Worm (Caenorhabditis elegans) whole organism, mixed stage, embryonic: ENCODE data around the gene F20C5.11.

Experiments used
- M03D4.4 ChIP-seq: sonication (generic microtip); optimal IDR thresholded peaks from 2 replicates; lab custom pipeline; 2017; ENCODE audit warnings: mild to moderate bottlenecking, missing genetic modification characterization, missing compliant biosample characterization
- bed-3 ChIP-seq: fragments of 200-800 bp; sonication (Bioruptor generic); optimal IDR thresholded peaks from 3 replicates; lab custom pipeline; 2018; ENCODE audit warnings: mild to moderate bottlenecking, missing genetic modification characterization, moderate library complexity, missing compliant biosample characterization
- blmp-1 ChIP-seq: fragments of 150-350 bp; optimal IDR thresholded peaks from 2 replicates; lab custom pipeline; 2014; ENCODE audit warnings: missing biosample characterization, missing genetic modification characterization
- ceh-39 ChIP-seq: fragments of 150-350 bp; optimal IDR thresholded peaks from 2 replicates; lab custom pipeline; 2014; ENCODE audit warnings: missing biosample characterization, missing genetic modification characterization
- ceh-43 ChIP-seq: fragments of 200-800 bp; sonication (Bioruptor generic); optimal IDR thresholded peaks from 2 replicates; lab custom pipeline; 2018; ENCODE audit warnings: mild to moderate bottlenecking, missing genetic modification characterization, moderate library complexity, missing compliant biosample characterization
- ceh-83 ChIP-seq: fragments of 200-800 bp; sonication (Bioruptor generic); optimal IDR thresholded peaks from 2 replicates; lab custom pipeline; 2018; ENCODE audit warnings: mild to moderate bottlenecking, missing genetic modification characterization, missing compliant biosample characterization
- ces-1 ChIP-seq: fragments of 150-350 bp; optimal IDR thresholded peaks from 2 replicates; lab custom pipeline; 2014; ENCODE audit warnings: missing biosample characterization, missing genetic modification reagents, missing genetic modification characterization
- cnd-1 ChIP-seq: fragments of 200-800 bp; sonication (Bioruptor generic); optimal IDR thresholded peaks from 2 replicates; lab custom pipeline; 2018; ENCODE audit warnings: mild to moderate bottlenecking, missing genetic modification characterization, missing compliant biosample characterization
- drap-1 ChIP-seq: fragments of 200-800 bp; sonication (Bioruptor generic); optimal IDR thresholded peaks from 3 replicates; lab custom pipeline; 2018; ENCODE audit warnings: mild to moderate bottlenecking, missing genetic modification characterization, missing compliant biosample characterization
- elt-1 ChIP-seq: sonication (generic microtip); optimal IDR thresholded peaks from 2 replicates; lab custom pipeline; 2017; ENCODE audit warnings: missing genetic modification characterization, mild to moderate bottlenecking, missing compliant biosample characterization, antibody characterized with exemption, moderate library complexity, borderline replicate concordance; ENCODE audit not compliant: insufficient read depth
- elt-3 ChIP-seq: fragments of 150-350 bp; optimal IDR thresholded peaks from 2 replicates; lab custom pipeline; 2014; ENCODE audit warnings: missing biosample characterization, missing genetic modification characterization
- flh-1 ChIP-seq: fragments of 200-800 bp; sonication (Bioruptor generic); optimal IDR thresholded peaks from 2 replicates; lab custom pipeline; 2018; ENCODE audit warnings: mild to moderate bottlenecking, missing genetic modification characterization, moderate library complexity, missing compliant biosample characterization
- hlh-1 ChIP-seq: fragments of 150-350 bp; optimal IDR thresholded peaks from 2 replicates; lab custom pipeline; 2014; ENCODE audit warnings: missing biosample characterization, missing genetic modification reagents, missing genetic modification characterization
- lin-13 ChIP-seq: fragments of 150-350 bp; optimal IDR thresholded peaks from 2 replicates; lab custom pipeline; 2014; ENCODE audit warnings: missing biosample characterization, missing genetic modification characterization
- lin-32 ChIP-seq: fragments of 200-800 bp; sonication (Bioruptor generic); optimal IDR thresholded peaks from 2 replicates; lab custom pipeline; 2018; ENCODE audit warnings: mild to moderate bottlenecking, missing genetic modification characterization, missing compliant biosample characterization
- lsy-2 ChIP-seq: fragments of 150-350 bp; optimal IDR thresholded peaks from 2 replicates; lab custom pipeline; 2014; ENCODE audit warnings: missing biosample characterization, missing genetic modification characterization
- mab-5 ChIP-seq: fragments of 150-350 bp; optimal IDR thresholded peaks from 2 replicates; lab custom pipeline; 2014; ENCODE audit warnings: missing biosample characterization, missing genetic modification characterization
- mep-1 ChIP-seq: fragments of 150-350 bp; optimal IDR thresholded peaks from 2 replicates; lab custom pipeline; 2017; ENCODE audit warnings: missing biosample characterization, missing genetic modification reagents, missing genetic modification characterization, inconsistent platforms
- mls-2 ChIP-seq: sonication (generic microtip); optimal IDR thresholded peaks from 2 replicates; lab custom pipeline; 2016; ENCODE audit warnings: mild to moderate bottlenecking, missing genetic modification characterization, moderate library complexity, missing compliant biosample characterization
- nhr-12 ChIP-seq: fragments of 150-350 bp; optimal IDR thresholded peaks from 2 replicates; lab custom pipeline; 2014; ENCODE audit warnings: missing biosample characterization, missing genetic modification characterization
- nhr-2 ChIP-seq: fragments of 150-350 bp; optimal IDR thresholded peaks from 2 replicates; lab custom pipeline; 2014; ENCODE audit warnings: missing biosample characterization, missing genetic modification characterization
- nhr-237 ChIP-seq: fragments of 150-350 bp; optimal IDR thresholded peaks from 2 replicates; lab custom pipeline; 2014; ENCODE audit warnings: missing biosample characterization, missing genetic modification characterization
- nhr-28 ChIP-seq: fragments of 150-350 bp; optimal IDR thresholded peaks from 2 replicates; lab custom pipeline; 2014; ENCODE audit warnings: missing biosample characterization, missing genetic modification characterization
- nhr-76 ChIP-seq: sonication (generic microtip); optimal IDR thresholded peaks from 2 replicates; lab custom pipeline; 2017; ENCODE audit warnings: missing biosample characterization, missing genetic modification characterization
- sem-2 ChIP-seq: fragments of 200-800 bp; sonication (Bioruptor generic); optimal IDR thresholded peaks from 2 replicates; lab custom pipeline; 2018; ENCODE audit warnings: mild to moderate bottlenecking, missing genetic modification characterization, missing compliant biosample characterization
- snpc-4 ChIP-seq: fragments of 150-350 bp; optimal IDR thresholded peaks from 2 replicates; lab custom pipeline; 2014; ENCODE audit warnings: missing biosample characterization, missing genetic modification characterization
- sptf-1 ChIP-seq: sonication (generic microtip); optimal IDR thresholded peaks from 2 replicates; lab custom pipeline; 2017; ENCODE audit warnings: mild to moderate bottlenecking, missing genetic modification characterization, moderate library complexity, missing compliant biosample characterization
- tbx-8 ChIP-seq: fragments of 200-800 bp; sonication (Bioruptor generic); optimal IDR thresholded peaks from 2 replicates; lab custom pipeline; 2018; ENCODE audit warnings: mild to moderate bottlenecking, missing genetic modification characterization, moderate library complexity, missing compliant biosample characterization
- unc-120 ChIP-seq: sonication (generic microtip); optimal IDR thresholded peaks from 2 replicates; lab custom pipeline; 2017; ENCODE audit warnings: missing genetic modification characterization, missing compliant biosample characterization; ENCODE audit not compliant: poor library complexity, severe bottlenecking
- unc-39 ChIP-seq: fragments of 150-350 bp; optimal IDR thresholded peaks from 2 replicates; lab custom pipeline; 2014; ENCODE audit warnings: missing biosample characterization, missing genetic modification characterization
- unc-62 ChIP-seq: fragments of 150-350 bp; optimal IDR thresholded peaks from 2 replicates; lab custom pipeline; 2014; ENCODE audit warnings: missing biosample characterization, missing genetic modification reagents, missing genetic modification characterization
- ztf-11 ChIP-seq: fragments of 150-350 bp; optimal IDR thresholded peaks from 2 replicates; lab custom pipeline; 2014; ENCODE audit warnings: missing biosample characterization, missing genetic modification characterization

Gene F20C5.11

DNA sequence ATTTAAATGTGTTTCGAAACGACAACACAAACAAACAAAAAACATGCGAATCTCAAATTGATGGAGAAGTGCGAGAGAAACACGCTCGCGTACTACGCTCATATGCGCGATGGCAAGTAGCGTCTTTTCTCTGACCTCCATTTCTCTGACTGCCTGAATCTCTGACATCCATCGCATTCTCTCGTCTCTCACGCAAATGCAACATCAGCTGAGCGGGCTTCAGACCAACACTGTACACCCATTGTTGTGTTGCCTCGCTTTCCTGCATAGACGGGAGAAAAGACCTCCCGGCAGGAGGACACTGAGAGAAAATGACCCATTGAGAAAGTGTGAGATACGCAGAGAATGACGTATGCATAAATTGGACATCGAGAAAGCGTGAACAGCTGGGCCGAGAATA is 20.4 kb upstream of the F20C5.11 start (continued):
- TF ChIP-seq sptf-1 (peak; percentile 78), mls-2 (tag; lab: Kevin White, UChicago) (peak; percentile 74), mep-1 (tag; lab: Kevin White, UChicago) (peak; percentile 84), elt-3 (tag; lab: Kevin White, UChicago) (peak; percentile 5), nhr-28 (no peak), unc-120 (tag; lab: Kevin White, UChicago) (peak; percentile 95)

- TF ChIP-seq mab-5 (tag; lab: Kevin White, UChicago) (no peak), ceh-83 (GFP tag; lab: Kevin White, UChicago) (no peak), flh-1 (no peak), ceh-39 (tag; lab: Kevin White, UChicago) (no peak), nhr-76 (no peak), mls-2 (tag; lab: Kevin White, UChicago) (no peak)
Measured at ce11 chrIV:8778045-8778444, 16.2 kb upstream of the F20C5.11 start, which contains the start of gene C33D9.6. TSS of gene C33D9.6 (minus strand) at chrIV:8778145.

DNA sequence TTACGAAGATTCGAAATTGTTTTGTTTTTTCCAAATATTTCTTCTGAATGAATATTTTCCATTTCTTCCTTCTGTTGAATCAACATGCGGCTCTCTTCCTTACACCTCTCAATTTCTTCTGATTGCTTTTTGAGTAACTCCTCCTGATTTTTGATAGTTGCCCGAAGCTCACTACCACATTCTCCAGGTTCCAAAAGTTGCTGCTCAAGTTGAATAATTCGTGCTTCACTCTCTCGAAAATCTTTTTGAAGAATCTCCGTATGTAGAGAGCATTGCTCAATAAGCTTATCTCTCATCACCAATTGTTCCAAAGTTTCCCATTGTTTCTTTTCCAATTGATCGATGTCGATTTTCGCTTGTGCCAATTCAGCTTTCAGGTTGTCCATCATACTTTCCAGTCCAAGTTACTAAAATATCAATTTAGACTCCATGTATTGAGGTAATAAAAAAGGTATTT is 11.0 kb upstream of the F20C5.11 start, which contains the start of gene F20C5.6:
TSS of gene F20C5.6 (minus strand) at position 407 of the 457 bp plus-strand sequence.
- no peak for TF ChIP-seq sptf-1
- no peak for TF ChIP-seq unc-39 (tag; lab: Kevin White, UChicago)
- no peak for TF ChIP-seq drap-1 (GFP tag; lab: Kevin White, UChicago)
- no peak for TF ChIP-seq lin-32 (GFP tag; lab: Kevin White, UChicago)
- no peak for TF ChIP-seq bed-3 (GFP tag; lab: Kevin White, UChicago)
- TF ChIP-seq flh-1, result no peak
- no peak for TF ChIP-seq ceh-83 (GFP tag; lab: Kevin White, UChicago)
- no peak for TF ChIP-seq nhr-237
- no peak for TF ChIP-seq snpc-4 (tag; lab: Kevin White, UChicago)
- no peak for TF ChIP-seq lin-13
- TF ChIP-seq mls-2 (tag; lab: Kevin White, UChicago), result no peak
- no peak for TF ChIP-seq ztf-11 (tag; lab: Kevin White, UChicago)
- no peak for TF ChIP-seq tbx-8 (GFP tag; lab: Kevin White, UChicago)
- TF ChIP-seq nhr-28, result no peak
- no peak for TF ChIP-seq nhr-2 (tag; lab: Kevin White, UChicago)
- TF ChIP-seq, all 35 proteins: peak for 0

DNA sequence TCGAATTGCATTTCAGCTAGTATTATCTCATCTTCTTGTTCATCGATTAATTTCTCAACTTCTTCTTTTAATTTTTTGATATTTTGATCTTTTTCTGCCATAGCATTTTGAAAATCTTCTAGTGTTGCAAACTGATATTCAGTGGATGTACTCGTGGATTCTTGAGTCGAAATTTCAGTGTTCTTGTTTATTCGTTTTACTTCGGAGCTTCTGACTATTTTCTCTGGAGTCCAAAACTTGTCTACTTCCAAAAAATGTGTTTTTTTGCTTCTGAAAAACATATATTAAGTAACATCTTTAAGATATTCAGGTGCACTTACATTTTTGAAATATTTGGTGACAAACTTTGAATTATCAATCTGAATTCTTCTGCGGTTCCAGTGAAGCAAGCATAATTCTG is 7.7 kb upstream of the F20C5.11 start, which contains the start of gene F20C5.5:
TSS of gene F20C5.5 (minus strand) at position 101 of the 400 bp plus-strand sequence.
- no peak for TF ChIP-seq ceh-43 (GFP tag; lab: Kevin White, UChicago)
- no peak for TF ChIP-seq nhr-237

- TF ChIP-seq drap-1 (GFP tag; lab: Kevin White, UChicago) (no peak), sem-2 (GFP tag; lab: Kevin White, UChicago) (no peak), ceh-43 (GFP tag; lab: Kevin White, UChicago) (no peak), blmp-1 (tag; lab: Kevin White, UChicago) (no peak), unc-120 (tag; lab: Kevin White, UChicago) (no peak), elt-3 (tag; lab: Kevin White, UChicago) (no peak), ceh-83 (GFP tag; lab: Kevin White, UChicago) (no peak), sptf-1 (no peak), mab-5 (tag; lab: Kevin White, UChicago) (no peak), tbx-8 (GFP tag; lab: Kevin White, UChicago) (no peak), M03D4.4 (tag; lab: Kevin White, UChicago) (no peak), cnd-1 (tag; lab: Kevin White, UChicago) (no peak)
Measured at ce11 chrIV:8764567-8764966, 2.8 kb upstream of the F20C5.11 start, which contains the start of gene cdc-50.B. TSS of gene cdc-50.B (plus strand) at chrIV:8764867.

DNA sequence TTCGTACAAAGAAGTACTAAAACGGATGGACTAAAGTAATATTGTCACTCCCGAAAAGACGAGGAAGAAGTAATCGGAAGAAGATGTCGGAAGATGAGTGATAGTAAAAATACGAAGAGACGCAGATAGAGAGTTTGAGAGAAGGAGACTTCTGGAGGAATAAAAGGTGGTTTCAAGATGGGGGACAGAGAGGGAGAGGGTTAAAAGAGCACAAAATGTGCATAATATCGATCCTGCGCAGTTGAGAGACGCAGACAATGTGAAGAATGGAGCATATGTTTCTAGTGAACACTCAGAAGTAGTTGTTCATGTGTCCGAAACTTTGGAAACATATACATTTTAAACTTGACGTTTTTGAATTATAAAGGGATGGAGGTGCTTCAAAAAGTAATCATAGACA is 675 bp upstream of the F20C5.11 start:
- TF ChIP-seq nhr-12 (tag; lab: Kevin White, UChicago) (no peak), snpc-4 (tag; lab: Kevin White, UChicago) (no peak), blmp-1 (tag; lab: Kevin White, UChicago) (no peak), lsy-2 (peak; percentile 32), mep-1 (tag; lab: Kevin White, UChicago) (peak; percentile 39), elt-1 (tag; lab: Kevin White, UChicago) (no peak), drap-1 (GFP tag; lab: Kevin White, UChicago) (no peak), unc-120 (tag; lab: Kevin White, UChicago) (peak; percentile 56), unc-62 (GFP tag; lab: Kevin White, UChicago) (peak; percentile 61), ces-1 (GFP tag; lab: Kevin White, UChicago) (peak; percentile 94), M03D4.4 (tag; lab: Kevin White, UChicago) (no peak), hlh-1 (tag; lab: Kevin White, UChicago) (peak; percentile 88), ceh-39 (tag; lab: Kevin White, UChicago) (peak; percentile 72)
